Fruit fly (Drosophila melanogaster) whole organism, embryonic: ENCODE data around the gene BomT3.
A peak's percentile ranks its signal among the peaks of the same experiment; 100 is the strongest.

Source experiments
- Adf1 ChIP-seq: fragments of 200-800 bp; sonication (Bioruptor generic); IDR thresholded peaks from 2 replicates; pipeline ENCODE4 v1.3.6; 2022; ENCODE audit warnings: missing biosample characterization, missing genetic modification characterization
- Aef1 ChIP-seq: fragments of 200-800 bp; sonication (Bioruptor generic); IDR thresholded peaks from 3 replicates; pipeline ENCODE4 v1.3.6; 2022; ENCODE audit warnings: missing biosample characterization, missing genetic modification characterization
- Atf6 ChIP-seq: fragments of 200-800 bp; sonication (Bioruptor generic); IDR thresholded peaks from 2 replicates; pipeline ENCODE4 v1.3.6; 2022; ENCODE audit warnings: missing biosample characterization, missing genetic modification characterization
- CG1024 ChIP-seq: fragments of 200-800 bp; sonication (Bioruptor generic); IDR thresholded peaks from 2 replicates; pipeline ENCODE4 v1.3.6; 2022; ENCODE audit warnings: missing biosample characterization, missing genetic modification characterization
- CG12071 ChIP-seq: fragments of 200-800 bp; sonication (Bioruptor generic); optimal IDR thresholded peaks from 3 replicates; lab custom pipeline; 2018; ENCODE audit warnings: missing biosample characterization, mild to moderate bottlenecking, missing genetic modification characterization
- CG1647 ChIP-seq: fragments of 200-800 bp; sonication (Bioruptor generic); optimal IDR thresholded peaks from 3 replicates; lab custom pipeline; 2016; ENCODE audit warnings: missing biosample characterization, missing genetic modification characterization
- CG1792 ChIP-seq: fragments of 200-800 bp; sonication (Bioruptor generic); optimal IDR thresholded peaks from 2 replicates; lab custom pipeline; 2016; ENCODE audit warnings: missing biosample characterization, missing genetic modification characterization
- CG3995 ChIP-seq: fragments of 200-800 bp; sonication (Bioruptor generic); optimal IDR thresholded peaks from 3 replicates; lab custom pipeline; 2016; ENCODE audit warnings: missing biosample characterization, missing genetic modification characterization
- CG4820 ChIP-seq: fragments of 200-800 bp; sonication (Bioruptor generic); optimal IDR thresholded peaks from 3 replicates; lab custom pipeline; 2016; ENCODE audit warnings: missing biosample characterization, missing genetic modification characterization
- CG5953 ChIP-seq: fragments of 200-800 bp; sonication (Bioruptor generic); IDR thresholded peaks from 2 replicates; pipeline ENCODE4 v1.3.6; 2022; ENCODE audit warnings: missing biosample characterization, missing genetic modification characterization
- CG6813 ChIP-seq: fragments of 200-800 bp; sonication (Bioruptor generic); optimal IDR thresholded peaks from 2 replicates; lab custom pipeline; 2017; ENCODE audit warnings: missing biosample characterization, missing genetic modification characterization, mild to moderate bottlenecking, moderate library complexity, missing genetic modification reagents
- CG7357 ChIP-seq: fragments of 200-800 bp; sonication (Bioruptor generic); IDR thresholded peaks from 3 replicates; pipeline ENCODE4 v1.3.6; 2022; ENCODE audit warnings: missing biosample characterization, missing genetic modification characterization
- CG7928 ChIP-seq: fragments of 200-800 bp; sonication (Bioruptor generic); optimal IDR thresholded peaks from 2 replicates; lab custom pipeline; 2017; ENCODE audit warnings: missing biosample characterization, mild to moderate bottlenecking, missing genetic modification characterization
- CG8359 ChIP-seq: fragments of 200-800 bp; sonication (Bioruptor generic); optimal IDR thresholded peaks from 2 replicates; lab custom pipeline; 2017; ENCODE audit warnings: missing biosample characterization, mild to moderate bottlenecking, missing genetic modification characterization, borderline replicate concordance
- CG9215 ChIP-seq: fragments of 200-800 bp; sonication (Bioruptor generic); IDR thresholded peaks from 2 replicates; pipeline ENCODE4 v1.3.6; 2022; ENCODE audit warnings: missing biosample characterization, missing genetic modification characterization
- Dbx ChIP-seq: fragments of 200-800 bp; sonication (Bioruptor generic); IDR thresholded peaks from 3 replicates; pipeline ENCODE4 v1.3.6; 2022; ENCODE audit warnings: missing biosample characterization, missing genetic modification characterization
- Doc3 ChIP-seq: fragments of 200-800 bp; sonication (Bioruptor generic); IDR thresholded peaks from 3 replicates; pipeline ENCODE4 v1.3.6; 2022; ENCODE audit warnings: missing biosample characterization, missing genetic modification characterization; ENCODE audit not compliant: partially characterized antibody
- HLH4C ChIP-seq: fragments of 200-800 bp; sonication (Bioruptor generic); IDR thresholded peaks from 3 replicates; pipeline ENCODE4 v1.3.6; 2022; ENCODE audit warnings: missing biosample characterization, missing genetic modification characterization; ENCODE audit not compliant: partially characterized antibody
- Jarid2 ChIP-seq: fragments of 200-800 bp; sonication (Bioruptor generic); optimal IDR thresholded peaks from 3 replicates; lab custom pipeline; 2017; ENCODE audit warnings: mild to moderate bottlenecking, missing biosample characterization, missing genetic modification reagents, missing genetic modification characterization
- NK7.1 ChIP-seq: fragments of 200-800 bp; sonication (Bioruptor generic); optimal IDR thresholded peaks from 3 replicates; lab custom pipeline; 2016; ENCODE audit warnings: missing biosample characterization, missing genetic modification characterization
- Nf-YA ChIP-seq: fragments of 200-800 bp; sonication (Bioruptor generic); IDR thresholded peaks from 2 replicates; pipeline ENCODE4 v1.3.6; 2022; ENCODE audit warnings: missing biosample characterization, missing genetic modification characterization
- Trl ChIP-seq, 3 experiments: fragments of >200 bp in 2 of 3; fragments of 200-800 bp in 1 of 3; sonication (Bioruptor generic) in 1 of 3; optimal IDR thresholded peaks; 2 replicates in 1 of 3; 3 replicates in 2 of 3; lab custom pipeline; 2016 to 2017; ENCODE audit warnings: missing biosample characterization in 1 of 3, missing genetic modification characterization in 1 of 3
- Vsx1 ChIP-seq: fragments of 200-800 bp; sonication (Bioruptor generic); optimal IDR thresholded peaks from 2 replicates; lab custom pipeline; 2017; ENCODE audit warnings: missing biosample characterization, mild to moderate bottlenecking, missing genetic modification characterization, missing genetic modification reagents
- abd-A ChIP-seq: fragments of 200-800 bp; sonication (Bioruptor generic); optimal IDR thresholded peaks from 3 replicates; lab custom pipeline; 2019; ENCODE audit warnings: missing biosample characterization, mild to moderate bottlenecking, missing genetic modification characterization, moderate library complexity
- aop ChIP-seq: fragments of 200-800 bp; sonication (Bioruptor generic); IDR thresholded peaks from 2 replicates; pipeline ENCODE4 v1.3.6; 2022; ENCODE audit warnings: missing biosample characterization, missing genetic modification characterization
- ash1 ChIP-seq: fragments of 200-800 bp; sonication (Bioruptor generic); optimal IDR thresholded peaks from 2 replicates; lab custom pipeline; 2018; ENCODE audit warnings: missing biosample characterization, mild to moderate bottlenecking, missing genetic modification characterization
- bab2 ChIP-seq: fragments of 200-800 bp; sonication (Bioruptor generic); optimal IDR thresholded peaks from 2 replicates; lab custom pipeline; 2016; ENCODE audit warnings: missing biosample characterization, missing genetic modification characterization
- br ChIP-seq: fragments of >200 bp; optimal IDR thresholded peaks from 2 replicates; lab custom pipeline; 2017
- chinmo ChIP-seq: fragments of 200-800 bp; sonication (Bioruptor generic); IDR thresholded peaks from 4 replicates; pipeline ENCODE4 v1.3.6; 2022; ENCODE audit warnings: missing biosample characterization, missing genetic modification characterization; ENCODE audit not compliant: partially characterized antibody
- chm ChIP-seq: fragments of 200-800 bp; sonication (Bioruptor generic); IDR thresholded peaks from 2 replicates; pipeline ENCODE4 v1.3.6; 2022; ENCODE audit warnings: missing biosample characterization, missing genetic modification characterization
- ci ChIP-seq: fragments of 200-800 bp; sonication (Bioruptor generic); IDR thresholded peaks from 3 replicates; pipeline ENCODE4 v1.3.6; 2022; ENCODE audit warnings: missing biosample characterization, missing genetic modification characterization
- croc ChIP-seq: fragments of 200-800 bp; sonication (Bioruptor generic); conservative IDR thresholded peaks from 3 replicates; pipeline ENCODE4 v1.3.6; 2022; ENCODE audit warnings: missing biosample characterization, missing genetic modification characterization
- emc ChIP-seq: fragments of 200-800 bp; sonication (Bioruptor generic); optimal IDR thresholded peaks from 2 replicates; lab custom pipeline; 2016; ENCODE audit warnings: missing biosample characterization, missing genetic modification characterization
- en ChIP-seq: fragments of 200-800 bp; sonication (Bioruptor generic); optimal IDR thresholded peaks from 2 replicates; lab custom pipeline; 2016; ENCODE audit warnings: missing biosample characterization, missing genetic modification characterization
- fd3F ChIP-seq: fragments of 200-800 bp; sonication (Bioruptor generic); optimal IDR thresholded peaks from 2 replicates; lab custom pipeline; 2018; ENCODE audit warnings: missing biosample characterization, mild to moderate bottlenecking, missing genetic modification characterization, moderate library complexity
- hbn ChIP-seq: fragments of 200-800 bp; sonication (Bioruptor generic); IDR thresholded peaks from 2 replicates; pipeline ENCODE4 v1.3.6; 2022; ENCODE audit warnings: missing biosample characterization, missing genetic modification characterization; ENCODE audit not compliant: partially characterized antibody
- jumu ChIP-seq: fragments of 200-800 bp; sonication (Bioruptor generic); optimal IDR thresholded peaks from 3 replicates; lab custom pipeline; 2016; ENCODE audit warnings: missing biosample characterization, missing genetic modification characterization
- kah ChIP-seq: fragments of 200-800 bp; sonication (Bioruptor generic); optimal IDR thresholded peaks from 2 replicates; lab custom pipeline; 2018; ENCODE audit warnings: missing biosample characterization, mild to moderate bottlenecking, missing genetic modification characterization
- nerfin-2 ChIP-seq: fragments of 200-800 bp; sonication (Bioruptor generic); IDR thresholded peaks from 2 replicates; pipeline ENCODE4 v1.3.6; 2022; ENCODE audit warnings: missing biosample characterization, missing genetic modification characterization; ENCODE audit not compliant: partially characterized antibody
- nmo ChIP-seq: fragments of 200-800 bp; sonication (Bioruptor generic); optimal IDR thresholded peaks from 2 replicates; lab custom pipeline; 2018; ENCODE audit warnings: missing biosample characterization, mild to moderate bottlenecking, missing genetic modification characterization, moderate library complexity
- pho ChIP-seq: fragments of 200-800 bp; sonication (Bioruptor generic); optimal IDR thresholded peaks from 2 replicates; lab custom pipeline; 2016; ENCODE audit warnings: missing biosample characterization, missing genetic modification characterization
- ranshi ChIP-seq: fragments of 200-800 bp; sonication (Bioruptor generic); IDR thresholded peaks from 2 replicates; pipeline ENCODE4 v1.3.6; 2022; ENCODE audit warnings: missing biosample characterization, missing genetic modification characterization
- ro ChIP-seq: fragments of 200-800 bp; sonication (Bioruptor generic); IDR thresholded peaks from 2 replicates; pipeline ENCODE4 v1.3.6; 2022; ENCODE audit warnings: missing biosample characterization, missing genetic modification characterization
- slp2 ChIP-seq: fragments of 200-800 bp; sonication (Bioruptor generic); optimal IDR thresholded peaks from 2 replicates; lab custom pipeline; 2016; ENCODE audit warnings: missing biosample characterization, missing genetic modification characterization
- so ChIP-seq: fragments of 200-800 bp; sonication (Bioruptor generic); IDR thresholded peaks from 3 replicates; pipeline ENCODE4 v1.3.6; 2022; ENCODE audit warnings: missing biosample characterization, missing genetic modification characterization
- ssp ChIP-seq: fragments of 200-800 bp; sonication (Bioruptor generic); IDR thresholded peaks from 2 replicates; pipeline ENCODE4 v1.3.6; 2022; ENCODE audit warnings: missing biosample characterization, missing genetic modification characterization
- tap ChIP-seq: fragments of 200-800 bp; optimal IDR thresholded peaks from 3 replicates; lab custom pipeline; 2019; ENCODE audit warnings: missing biosample characterization, mild to moderate bottlenecking, missing genetic modification characterization, moderate library complexity
- tll ChIP-seq, 2 experiments: fragments of 200-800 bp in 1 of 2; fragments of >200 bp in 1 of 2; sonication (Bioruptor generic) in 1 of 2; optimal IDR thresholded peaks; 2 replicates each; lab custom pipeline; 2017 to 2019; ENCODE audit warnings: missing biosample characterization in 2 of 2, missing genetic modification characterization in 2 of 2, mild to moderate bottlenecking in 1 of 2, moderate library complexity in 1 of 2
- tup ChIP-seq: fragments of 200-800 bp; sonication (Bioruptor generic); optimal IDR thresholded peaks from 2 replicates; lab custom pipeline; 2016; ENCODE audit warnings: missing biosample characterization, mild to moderate bottlenecking, missing genetic modification characterization, moderate library complexity

BomT3 gene

dm6 chr3R:22133337-22134014, 47.3 kb upstream of the BomT3 start, which contains the start of gene SKIP (continued):
- TF ChIP-seq Vsx1 (GFP tag; lab: Kevin White, UChicago) (peak; percentile 34), CG1792 (GFP tag; lab: Kevin White, UChicago) (no peak), hbn (GFP tag; lab: Robert Waterston, UW) (no peak), en (GFP tag; lab: Kevin White, UChicago) (no peak), CG4820 (no peak), Dbx (GFP tag; lab: Robert Waterston, UW) (peak; percentile 75; the same call in 2 of the 3 replicates), CG8359 (GFP tag; lab: Kevin White, UChicago) (no peak), CG1024 (GFP tag; lab: Robert Waterston, UW) (peak; percentile 40; the same call in 1 of the 2 replicates), fd3F (no peak), bab2 (peak; percentile 8), ro (GFP tag; lab: Robert Waterston, UW) (no peak), ash1 (peak; percentile 61), abd-A (peak; percentile 58), CG12071 (peak; percentile 44), nmo (GFP tag; lab: Kevin White, UChicago) (peak; percentile 36), Nf-YA (GFP tag; lab: Robert Waterston, UW) (no peak), HLH4C (GFP tag; lab: Robert Waterston, UW) (peak; percentile 56), chinmo (peak; percentile 72; the same call in 2 of the 4 replicates), CG1647 (GFP tag; lab: Kevin White, UChicago) (no peak), chm (GFP tag; lab: Robert Waterston, UW) (peak; percentile 98), kah (GFP tag; lab: Kevin White, UChicago) (peak; percentile 33), ci (GFP tag; lab: Robert Waterston, UW) (peak; percentile 45; the same call in 2 of the 3 replicates), CG7357 (GFP tag; lab: Robert Waterston, UW) (no peak), tup (GFP tag; lab: Kevin White, UChicago) (no peak), ssp (GFP tag; lab: Robert Waterston, UW) (no peak), so (GFP tag; lab: Robert Waterston, UW) (0 out of 3 replicates have a peak, but pooled peaks have one; percentile 10), jumu (GFP tag; lab: Kevin White, UChicago) (no peak), NK7.1 (GFP tag; lab: Kevin White, UChicago) (no peak), nerfin-2 (GFP tag; lab: Robert Waterston, UW) (peak; percentile 52; the same call in 1 of the 2 replicates), CG6813 (GFP tag; lab: Kevin White, UChicago) (no peak), Adf1 (peak; percentile 30; the same call in 1 of the 2 replicates), croc (no peak), CG5953 (peak; percentile 53; the same call in 1 of the 2 replicates), pho (peak; percentile 27), Aef1 (no peak), Trl (optimal IDR thresholded peaks at IDR 0.05; lab: Kevin White, UChicago) (peak in 1 of 2 experiments; percentile 42), Trl (GFP tag; optimal IDR thresholded peaks at IDR 0.05; lab: Kevin White, UChicago) (peak; percentile 46), CG9215 (GFP tag; lab: Robert Waterston, UW) (no peak), emc (GFP tag; lab: Kevin White, UChicago) (no peak), CG3995 (no peak), aop (GFP tag; lab: Robert Waterston, UW) (no peak), Doc3 (GFP tag; lab: Robert Waterston, UW) (no peak), Atf6 (GFP tag; lab: Robert Waterston, UW) (no peak), tll (GFP tag; optimal IDR thresholded peaks at IDR 0.05; lab: Kevin White, UChicago) (no peak), ranshi (GFP tag; lab: Robert Waterston, UW) (no peak; the same call in 1 of the 2 replicates), tap (no peak), br (lab: Kevin White, UChicago) (no peak), CG7928 (GFP tag; lab: Kevin White, UChicago) (no peak), Jarid2 (peak; percentile 100), slp2 (GFP tag; lab: Kevin White, UChicago) (no peak)
